Fruit fly (Drosophila melanogaster) whole organism, embryonic: ENCODE results near the gene Atg6.
A peak's percentile ranks its signal among the peaks of the same experiment; 100 is the strongest.

Source experiments
- CG10366 ChIP-seq: fragments of 200-800 bp; sonication (Bioruptor generic); IDR thresholded peaks from 2 replicates; pipeline ENCODE4 v1.3.6; 2022; ENCODE audit warnings: missing biosample characterization, missing genetic modification characterization
- CG12104 ChIP-seq: fragments of 200-800 bp; sonication (Bioruptor generic); optimal IDR thresholded peaks from 3 replicates; lab custom pipeline; 2016; ENCODE audit warnings: missing biosample characterization, missing genetic modification characterization
- CG12219 ChIP-seq: fragments of 200-800 bp; sonication (Bioruptor generic); optimal IDR thresholded peaks from 3 replicates; lab custom pipeline; 2018; ENCODE audit warnings: missing biosample characterization, mild to moderate bottlenecking, missing genetic modification characterization
- CG12236 ChIP-seq: fragments of 200-800 bp; sonication (Bioruptor generic); optimal IDR thresholded peaks from 2 replicates; lab custom pipeline; 2016; ENCODE audit warnings: missing biosample characterization, missing genetic modification characterization
- CG12744 ChIP-seq: fragments of 200-800 bp; sonication (Bioruptor generic); optimal IDR thresholded peaks from 2 replicates; lab custom pipeline; 2016; ENCODE audit warnings: missing biosample characterization, missing genetic modification characterization
- CG13424 ChIP-seq: fragments of 200-800 bp; sonication (Bioruptor generic); optimal IDR thresholded peaks from 2 replicates; lab custom pipeline; 2019; ENCODE audit warnings: missing biosample characterization, mild to moderate bottlenecking, missing genetic modification characterization, moderate library complexity
- CG15269 ChIP-seq: fragments of 200-800 bp; sonication (Bioruptor generic); optimal IDR thresholded peaks from 2 replicates; lab custom pipeline; 2018; ENCODE audit warnings: missing biosample characterization, mild to moderate bottlenecking, missing genetic modification characterization, moderate library complexity
- CG15514 ChIP-seq: fragments of 200-800 bp; sonication (Bioruptor generic); optimal IDR thresholded peaks from 3 replicates; lab custom pipeline; 2017; ENCODE audit warnings: missing biosample characterization, missing genetic modification characterization, mild to moderate bottlenecking, moderate library complexity, missing genetic modification reagents
- CG17385 ChIP-seq: fragments of 200-800 bp; sonication (Bioruptor generic); optimal IDR thresholded peaks from 3 replicates; lab custom pipeline; 2018; ENCODE audit warnings: missing biosample characterization, mild to moderate bottlenecking, missing genetic modification characterization
- CG3065 ChIP-seq: fragments of 200-800 bp; sonication (Bioruptor generic); optimal IDR thresholded peaks from 2 replicates; lab custom pipeline; 2016; ENCODE audit warnings: missing biosample characterization, missing genetic modification characterization
- CG4707 ChIP-seq: fragments of 200-800 bp; sonication (Bioruptor generic); optimal IDR thresholded peaks from 2 replicates; lab custom pipeline; 2018; ENCODE audit warnings: missing biosample characterization, mild to moderate bottlenecking, missing genetic modification characterization, moderate library complexity
- CG5245 ChIP-seq: fragments of 200-800 bp; sonication (Bioruptor generic); optimal IDR thresholded peaks from 3 replicates; lab custom pipeline; 2016; ENCODE audit warnings: missing biosample characterization, missing genetic modification characterization
- CG6854 ChIP-seq: fragments of 200-800 bp; sonication (Bioruptor generic); optimal IDR thresholded peaks from 3 replicates; lab custom pipeline; 2017; ENCODE audit warnings: missing biosample characterization, mild to moderate bottlenecking, missing genetic modification characterization
- CG7556 ChIP-seq: fragments of 200-800 bp; sonication (Bioruptor generic); optimal IDR thresholded peaks from 2 replicates; lab custom pipeline; 2017; ENCODE audit warnings: missing biosample characterization, mild to moderate bottlenecking, missing genetic modification characterization
- CG8089 ChIP-seq: fragments of 200-800 bp; sonication (Bioruptor generic); optimal IDR thresholded peaks from 3 replicates; lab custom pipeline; 2016; ENCODE audit warnings: missing biosample characterization, missing genetic modification characterization
- CG8388 ChIP-seq: fragments of 200-800 bp; sonication (Bioruptor generic); optimal IDR thresholded peaks from 2 replicates; lab custom pipeline; 2019; ENCODE audit warnings: missing biosample characterization, mild to moderate bottlenecking, missing genetic modification characterization, moderate library complexity
- CG8924 ChIP-seq: fragments of 200-800 bp; optimal IDR thresholded peaks from 3 replicates; lab custom pipeline; 2019; ENCODE audit warnings: missing biosample characterization, mild to moderate bottlenecking, missing genetic modification characterization, moderate library complexity
- CkIIα-i1 ChIP-seq: fragments of 200-800 bp; sonication (Bioruptor generic); IDR thresholded peaks from 2 replicates; pipeline ENCODE4 v1.3.6; 2022; ENCODE audit warnings: missing biosample characterization, missing genetic modification characterization
- D19B ChIP-seq: fragments of 200-800 bp; sonication (Bioruptor generic); optimal IDR thresholded peaks from 2 replicates; lab custom pipeline; 2017; ENCODE audit warnings: missing biosample characterization, mild to moderate bottlenecking, missing genetic modification characterization
- E2f2 ChIP-seq: fragments of 200-800 bp; sonication (Bioruptor generic); IDR thresholded peaks from 2 replicates; pipeline ENCODE4 v1.3.6; 2022; ENCODE audit warnings: missing biosample characterization, missing genetic modification characterization
- Ets65A ChIP-seq: fragments of 200-800 bp; sonication (Bioruptor generic); peaks from one replicate; lab custom pipeline; 2016; ENCODE audit warnings: missing biosample characterization, missing genetic modification characterization
- HLH3B ChIP-seq: fragments of 200-800 bp; sonication (Bioruptor generic); IDR thresholded peaks from 2 replicates; pipeline ENCODE4 v1.3.6; 2022; ENCODE audit warnings: missing biosample characterization, missing genetic modification characterization
- HmgZ ChIP-seq: fragments of 200-800 bp; sonication (Bioruptor generic); optimal IDR thresholded peaks from 2 replicates; lab custom pipeline; 2018; ENCODE audit warnings: missing biosample characterization, mild to moderate bottlenecking, missing genetic modification characterization
- Hr39 ChIP-seq: fragments of >200 bp; optimal IDR thresholded peaks from 2 replicates; lab custom pipeline; 2017
- Hr78 ChIP-seq, 2 experiments: fragments of 200-800 bp in 1 of 2; fragments of >200 bp in 1 of 2; sonication (Bioruptor generic) in 1 of 2; optimal IDR thresholded peaks; 2 replicates each; lab custom pipeline; 2017 to 2019; ENCODE audit warnings: missing biosample characterization in 2 of 2, missing genetic modification characterization in 2 of 2, mild to moderate bottlenecking in 1 of 2, moderate library complexity in 1 of 2
- Med ChIP-seq: fragments of 200-800 bp; sonication (Bioruptor generic); peaks from one replicate; lab custom pipeline; 2016; ENCODE audit warnings: missing biosample characterization, missing genetic modification characterization, mild to moderate bottlenecking, inconsistent platforms, moderate library complexity
- Meics ChIP-seq: fragments of 200-800 bp; sonication (Bioruptor generic); optimal IDR thresholded peaks from 2 replicates; lab custom pipeline; 2017; ENCODE audit warnings: missing biosample characterization, mild to moderate bottlenecking, missing genetic modification characterization
- Myb ChIP-seq: fragments of 200-800 bp; sonication (Bioruptor generic); optimal IDR thresholded peaks from 2 replicates; lab custom pipeline; 2016; ENCODE audit warnings: missing biosample characterization, missing genetic modification characterization
- NC2β ChIP-seq: fragments of 200-800 bp; sonication (Bioruptor generic); optimal IDR thresholded peaks from 2 replicates; lab custom pipeline; 2016; ENCODE audit warnings: missing biosample characterization, missing genetic modification characterization
- NK7.1 ChIP-seq: fragments of 200-800 bp; sonication (Bioruptor generic); optimal IDR thresholded peaks from 3 replicates; lab custom pipeline; 2016; ENCODE audit warnings: missing biosample characterization, missing genetic modification characterization
- Neu2 ChIP-seq: fragments of 200-800 bp; sonication (Bioruptor generic); optimal IDR thresholded peaks from 3 replicates; lab custom pipeline; 2016; ENCODE audit warnings: missing biosample characterization, missing genetic modification characterization, borderline replicate concordance
- Nf-YB ChIP-seq: fragments of 200-800 bp; sonication (Bioruptor generic); optimal IDR thresholded peaks from 3 replicates; lab custom pipeline; 2019; ENCODE audit warnings: missing biosample characterization, mild to moderate bottlenecking, missing genetic modification characterization, moderate library complexity
- Six4 ChIP-seq: fragments of 200-800 bp; sonication (Bioruptor generic); optimal IDR thresholded peaks from 2 replicates; lab custom pipeline; 2016; ENCODE audit warnings: missing biosample characterization, missing genetic modification characterization
- Ssrp ChIP-seq: fragments of 200-800 bp; sonication (Bioruptor generic); optimal IDR thresholded peaks from 2 replicates; lab custom pipeline; 2018; ENCODE audit warnings: missing biosample characterization, mild to moderate bottlenecking, missing genetic modification characterization, moderate library complexity
- Tbp ChIP-seq: fragments of >200 bp; optimal IDR thresholded peaks from 2 replicates; lab custom pipeline; 2018; ENCODE audit warnings: missing biosample characterization, missing genetic modification characterization
- ab ChIP-seq: fragments of 200-800 bp; sonication (Bioruptor generic); optimal IDR thresholded peaks from 2 replicates; lab custom pipeline; 2016; ENCODE audit warnings: missing biosample characterization, missing genetic modification characterization
- bcd ChIP-seq: fragments of 200-800 bp; sonication (Bioruptor generic); optimal IDR thresholded peaks from 2 replicates; lab custom pipeline; 2017; ENCODE audit warnings: missing biosample characterization, mild to moderate bottlenecking, missing genetic modification characterization
- cad ChIP-seq: fragments of >200 bp; optimal IDR thresholded peaks from 2 replicates; lab custom pipeline; 2017; ENCODE audit warnings: missing biosample characterization, missing genetic modification characterization
- chn ChIP-seq: fragments of 200-800 bp; sonication (Bioruptor generic); optimal IDR thresholded peaks from 2 replicates; lab custom pipeline; 2016; ENCODE audit warnings: missing biosample characterization, missing genetic modification characterization
- ewg ChIP-seq: fragments of 200-800 bp; sonication (Bioruptor generic); optimal IDR thresholded peaks from 3 replicates; lab custom pipeline; 2017; ENCODE audit warnings: mild to moderate bottlenecking, missing biosample characterization, missing genetic modification reagents, missing genetic modification characterization
- fd102C ChIP-seq: fragments of 200-800 bp; sonication (Bioruptor generic); optimal IDR thresholded peaks from 2 replicates; lab custom pipeline; 2018; ENCODE audit warnings: missing biosample characterization, mild to moderate bottlenecking, missing genetic modification characterization, moderate library complexity
- lov ChIP-seq, 2 experiments: fragments of 200-800 bp in 1 of 2; fragments of >200 bp in 1 of 2; sonication (Bioruptor generic) in 1 of 2; IDR thresholded peaks in 1 of 2; optimal IDR thresholded peaks in 1 of 2; 2 replicates in 1 of 2; 3 replicates in 1 of 2; pipeline versions ENCODE4 v1.3.6 to Lab custom; 2017 to 2022; ENCODE audit warnings: missing biosample characterization in 1 of 2, missing genetic modification characterization in 1 of 2
- mirr ChIP-seq: fragments of 200-800 bp; sonication (Bioruptor generic); optimal IDR thresholded peaks from 3 replicates; lab custom pipeline; 2018; ENCODE audit warnings: missing biosample characterization, mild to moderate bottlenecking, missing genetic modification characterization
- nau ChIP-seq: fragments of 200-800 bp; sonication (Bioruptor generic); optimal IDR thresholded peaks from 3 replicates; lab custom pipeline; 2017; ENCODE audit warnings: missing biosample characterization, mild to moderate bottlenecking, missing genetic modification characterization, missing genetic modification reagents
- repo ChIP-seq: fragments of 200-800 bp; sonication (Bioruptor generic); optimal IDR thresholded peaks from 2 replicates; lab custom pipeline; 2016; ENCODE audit warnings: missing biosample characterization, missing genetic modification characterization
- rib ChIP-seq: fragments of 200-800 bp; sonication (Bioruptor generic); IDR thresholded peaks from 2 replicates; pipeline ENCODE4 v1.3.6; 2022; ENCODE audit warnings: missing biosample characterization, missing genetic modification characterization
- so ChIP-seq: fragments of 200-800 bp; sonication (Bioruptor generic); IDR thresholded peaks from 3 replicates; pipeline ENCODE4 v1.3.6; 2022; ENCODE audit warnings: missing biosample characterization, missing genetic modification characterization
- sug ChIP-seq: fragments of 200-800 bp; optimal IDR thresholded peaks from 2 replicates; lab custom pipeline; 2019; ENCODE audit warnings: missing biosample characterization, mild to moderate bottlenecking, missing genetic modification characterization, moderate library complexity
- ttk ChIP-seq: fragments of 200-800 bp; sonication (Bioruptor generic); IDR thresholded peaks from 2 replicates; pipeline ENCODE4 v2.1.2; 2022; ENCODE audit warnings: missing biosample characterization, missing genetic modification characterization
- tup ChIP-seq: fragments of 200-800 bp; sonication (Bioruptor generic); optimal IDR thresholded peaks from 2 replicates; lab custom pipeline; 2016; ENCODE audit warnings: missing biosample characterization, mild to moderate bottlenecking, missing genetic modification characterization, moderate library complexity

Atg6 gene

dm6 chr3R:24010637-24011214, 39.9 kb downstream of the Atg6 start:
- no peak for TF ChIP-seq nau (GFP tag; lab: Kevin White, UChicago)
- peak; percentile 75 for TF ChIP-seq CG7556
- TF ChIP-seq ttk (GFP tag; lab: Robert Waterston, UW), result peak; percentile 55; the same call in 1 of the 2 replicates
- TF ChIP-seq CG12104 (GFP tag; lab: Kevin White, UChicago), result peak; percentile 47
- TF ChIP-seq tup (GFP tag; lab: Kevin White, UChicago), result no peak
- TF ChIP-seq mirr (GFP tag; lab: Kevin White, UChicago), result peak; percentile 9
- TF ChIP-seq Nf-YB (GFP tag; lab: Kevin White, UChicago), result peak; percentile 13
- TF ChIP-seq sug (tag; lab: Kevin White, UChicago), result peak; percentile 9
- TF ChIP-seq CG8924 (tag; lab: Kevin White, UChicago), result peak; percentile 65
- peak; percentile 30 for TF ChIP-seq CG8388
- TF ChIP-seq CG13424, result peak; percentile 72
- peak; percentile 20 for TF ChIP-seq bcd
- peak; percentile 78 for TF ChIP-seq CG15269
- no peak for TF ChIP-seq ab (GFP tag; lab: Kevin White, UChicago)
- TF ChIP-seq HmgZ (tag; lab: Kevin White, UChicago), result peak; percentile 34
- TF ChIP-seq Myb (GFP tag; lab: Kevin White, UChicago), result peak; percentile 10
- no peak for TF ChIP-seq Tbp (GFP tag; lab: Kevin White, UChicago)
- peak; percentile 88 for TF ChIP-seq Med
- peak; percentile 47; the same call in 1 of the 2 replicates for TF ChIP-seq E2f2 (GFP tag; lab: Robert Waterston, UW)
- TF ChIP-seq Ssrp (tag; lab: Kevin White, UChicago), result peak; percentile 43
- TF ChIP-seq CG4707, result no peak
- peak in 1 of 2 experiments; percentile 43 for TF ChIP-seq Hr78 (GFP tag; optimal IDR thresholded peaks at IDR 0.05; lab: Kevin White, UChicago)
- no peak for TF ChIP-seq repo
- no peak for TF ChIP-seq ewg (GFP tag; lab: Kevin White, UChicago)
- TF ChIP-seq CG17385, result peak; percentile 68
- no peak for TF ChIP-seq fd102C
- no peak for TF ChIP-seq cad
- peak; percentile 36 for TF ChIP-seq CG6854 (GFP tag; lab: Kevin White, UChicago)
- TF ChIP-seq CkIIα-i1, result no peak
- TF ChIP-seq Six4 (GFP tag; lab: Kevin White, UChicago), result no peak
- TF ChIP-seq CG3065 (GFP tag; lab: Kevin White, UChicago), result no peak
- TF ChIP-seq NC2β, result no peak
- no peak for TF ChIP-seq CG12236 (GFP tag; lab: Kevin White, UChicago)
- no peak for TF ChIP-seq Neu2 (GFP tag; lab: Kevin White, UChicago)
- no peak for TF ChIP-seq NK7.1 (GFP tag; lab: Kevin White, UChicago)
- 0 out of 2 replicates have a peak, but pooled peaks have one; percentile 63 for TF ChIP-seq rib (GFP tag; lab: Robert Waterston, UW)
- peak; percentile 56 for TF ChIP-seq CG15514 (GFP tag; lab: Kevin White, UChicago)
- TF ChIP-seq lov (optimal IDR thresholded peaks at IDR 0.05; lab: Kevin White, UChicago), result no peak
- TF ChIP-seq lov (GFP tag; IDR thresholded peaks at IDR 0.05; lab: Robert Waterston, UW), result no peak
- TF ChIP-seq Ets65A, result peak; percentile 52
- TF ChIP-seq chn (GFP tag; lab: Kevin White, UChicago), result no peak
- peak; percentile 64 for TF ChIP-seq CG12219
- peak; percentile 48; the same call in 1 of the 3 replicates for TF ChIP-seq so (GFP tag; lab: Robert Waterston, UW)
- TF ChIP-seq D19B (GFP tag; lab: Kevin White, UChicago), result no peak
- TF ChIP-seq CG5245 (GFP tag; lab: Kevin White, UChicago), result peak; percentile 4
- peak; percentile 69 for TF ChIP-seq Meics (GFP tag; lab: Kevin White, UChicago)
- TF ChIP-seq HLH3B (GFP tag; lab: Robert Waterston, UW), result peak; percentile 72
- no peak for TF ChIP-seq CG8089 (GFP tag; lab: Kevin White, UChicago)
- peak; percentile 67 for TF ChIP-seq CG10366 (GFP tag; lab: Robert Waterston, UW)
- TF ChIP-seq Hr39, result no peak
- no peak for TF ChIP-seq CG12744 (GFP tag; lab: Kevin White, UChicago)
